Worm (Caenorhabditis elegans) whole organism, late embryonic: ENCODE measurements around the gene R12B2.3.

Experiments used
- ceh-30 ChIP-seq: fragments of 150-350 bp; optimal IDR thresholded peaks from 2 replicates; lab custom pipeline; 2014; ENCODE audit warnings: missing biosample characterization, missing genetic modification characterization
- ets-4 ChIP-seq: sonication (generic microtip); optimal IDR thresholded peaks from 2 replicates; lab custom pipeline; 2016; ENCODE audit warnings: missing genetic modification characterization, missing compliant biosample characterization
- pha-4 ChIP-seq: fragments of 150-350 bp; optimal IDR thresholded peaks from 2 replicates; lab custom pipeline; 2018; ENCODE audit warnings: missing biosample characterization, missing genetic modification reagents, missing genetic modification characterization
- pqm-1 ChIP-seq: sonication (generic microtip); optimal IDR thresholded peaks from 2 replicates; lab custom pipeline; 2016; ENCODE audit warnings: missing genetic modification characterization, missing compliant biosample characterization

- TF ChIP-seq pqm-1 (tag; lab: Kevin White, UChicago) (no peak), ceh-30 (tag; lab: Kevin White, UChicago) (no peak), ets-4 (tag; lab: Kevin White, UChicago) (no peak), pha-4 (no peak)
Measured at ce11 chrIII:5813501-5813900, 8.1 kb downstream of the R12B2.3 start.
